Fruit fly (Drosophila melanogaster): ENCODE measurements around the gene dac.

The dac gene

DNA sequence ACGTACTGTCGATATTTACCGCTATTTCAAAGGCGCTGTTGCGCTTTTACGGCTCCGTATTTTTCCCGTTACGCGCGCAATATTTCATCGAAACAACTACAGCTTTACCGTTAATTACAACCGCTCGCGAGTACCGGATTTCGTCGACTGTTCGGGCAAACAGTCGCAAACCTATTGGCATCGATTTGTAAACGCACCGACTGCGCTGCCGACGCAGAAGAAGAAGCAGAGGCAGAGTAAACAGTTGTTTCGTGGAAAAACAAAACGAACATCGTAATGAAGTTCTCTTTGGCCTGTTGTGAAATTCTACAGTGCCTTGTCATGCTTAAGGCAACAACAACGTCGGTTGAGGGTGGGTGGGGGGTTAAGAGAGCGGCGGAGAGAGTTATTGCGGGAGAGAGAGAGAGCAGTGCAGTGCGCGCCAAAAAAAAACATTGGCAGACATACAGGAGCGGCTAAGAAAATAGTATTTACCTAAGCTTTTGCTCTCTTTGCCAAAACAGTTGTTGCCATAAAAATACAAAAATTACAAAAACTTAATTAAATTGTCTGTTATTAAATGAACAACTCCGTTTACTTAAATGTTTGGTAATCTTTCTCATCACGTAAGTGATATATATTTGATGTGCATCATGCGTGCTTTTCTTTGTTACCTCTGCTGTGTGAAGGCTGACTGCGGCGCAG is 47.0 kb upstream of the dac start, which contains the start of gene CG5953 (continued):
- TF ChIP-seq Tbp (GFP tag; optimal IDR thresholded peaks at IDR 0.05) (no peak), CG9609 (GFP tag; optimal IDR thresholded peaks at IDR 0.05) (peak; percentile 91), z (GFP tag; IDR thresholded peaks at IDR 0.05) (peak; percentile 67), ken (GFP tag; IDR thresholded peaks at IDR 0.05) (peak; percentile 96), CG8765 (GFP tag; IDR thresholded peaks at IDR 0.05) (peak; percentile 91), CG10959 (GFP tag; IDR thresholded peaks at IDR 0.05) (peak; percentile 91), ssp (GFP tag; IDR thresholded peaks at IDR 0.05) (peak; percentile 88), CG3163 (GFP tag; optimal IDR thresholded peaks at IDR 0.05) (peak; percentile 98), CG4854 (GFP tag; optimal IDR thresholded peaks at IDR 0.05) (peak; percentile 87), az2 (GFP tag; optimal IDR thresholded peaks at IDR 0.05) (peak; percentile 94), vvl (GFP tag; IDR thresholded peaks at IDR 0.05) (peak; percentile 98), CG11085 (GFP tag; IDR thresholded peaks at IDR 0.05) (peak; percentile 92), tio (GFP tag; optimal IDR thresholded peaks at IDR 0.05) (peak; percentile 91), usp (GFP tag; optimal IDR thresholded peaks at IDR 0.05) (no peak), toy (GFP tag; IDR thresholded peaks at IDR 0.05) (peak; percentile 70; the same call in 1 of the 2 replicates), CG13296 (GFP tag; optimal IDR thresholded peaks at IDR 0.05) (peak; percentile 95), CG12744 (GFP tag; optimal IDR thresholded peaks at IDR 0.05) (peak; percentile 91), kah (GFP tag; optimal IDR thresholded peaks at IDR 0.05) (peak; percentile 91), CG6765 (GFP tag; optimal IDR thresholded peaks at IDR 0.05) (peak; percentile 94), Dref (GFP tag; IDR thresholded peaks at IDR 0.05) (no peak), disco-r (GFP tag; optimal IDR thresholded peaks at IDR 0.05) (peak; percentile 90), MBD-R2 (GFP tag; IDR thresholded peaks at IDR 0.05) (peak; percentile 91), CG30403 (GFP tag; optimal IDR thresholded peaks at IDR 0.05) (peak; percentile 96), fd96Cb (tag; optimal IDR thresholded peaks at IDR 0.05) (peak; percentile 97), ind (GFP tag; optimal IDR thresholded peaks at IDR 0.05) (peak; percentile 96), CG30431 (GFP tag; optimal IDR thresholded peaks at IDR 0.05) (peak; percentile 94), CG4424 (GFP tag; optimal IDR thresholded peaks at IDR 0.05) (peak; percentile 96), CG9817 (tag; optimal IDR thresholded peaks at IDR 0.05) (peak; percentile 94), jigr1 (GFP tag; IDR thresholded peaks at IDR 0.05) (peak; percentile 84), CG9797 (GFP tag; optimal IDR thresholded peaks at IDR 0.05) (peak; percentile 51), pho (GFP tag; optimal IDR thresholded peaks at IDR 0.05) (peak; percentile 95), lilli (GFP tag; optimal IDR thresholded peaks at IDR 0.05) (peak; percentile 95), ro (GFP tag; IDR thresholded peaks at IDR 0.05) (peak; percentile 90), onecut (GFP tag; IDR thresholded peaks at IDR 0.05) (peak; percentile 90), grau (tag; optimal IDR thresholded peaks at IDR 0.05) (peak; percentile 95), fd102C (GFP tag; optimal IDR thresholded peaks at IDR 0.05) (peak; percentile 40), Mes4 (GFP tag; optimal IDR thresholded peaks at IDR 0.05) (peak; percentile 89), bbx (GFP tag; IDR thresholded peaks at IDR 0.05; ENCODE audit: partially characterized antibody) (peak; percentile 69; the same call in 1 of the 2 replicates), amos (GFP tag; IDR thresholded peaks at IDR 0.05; ENCODE audit: partially characterized antibody) (no peak; the same call in 1 of the 2 replicates), nerfin-1 (tag; optimal IDR thresholded peaks at IDR 0.05) (peak; percentile 94), Dek (tag; optimal IDR thresholded peaks at IDR 0.05) (peak; percentile 95), Asciz (GFP tag; optimal IDR thresholded peaks at IDR 0.05) (peak; percentile 96), Aef1 (GFP tag; IDR thresholded peaks at IDR 0.05) (peak; percentile 91), Abd-B (GFP tag; optimal IDR thresholded peaks at IDR 0.05) (peak; percentile 92), CG1603 (tag; optimal IDR thresholded peaks at IDR 0.05) (peak; percentile 94), PHDP (tag; optimal IDR thresholded peaks at IDR 0.05) (peak; percentile 98), CG2199 (GFP tag; IDR thresholded peaks at IDR 0.05) (peak; percentile 85), Adf1 (GFP tag; IDR thresholded peaks at IDR 0.05) (peak; percentile 99), CG7271 (tag; optimal IDR thresholded peaks at IDR 0.05) (peak; percentile 88), Poxn (GFP tag; IDR thresholded peaks at IDR 0.05) (peak; percentile 93), Hr3 (GFP tag; optimal IDR thresholded peaks at IDR 0.05) (peak; percentile 95)

All from whole organism, embryonic.